Fruit fly (Drosophila melanogaster) whole organism, embryonic: ENCODE measurements around the gene ND-18.

ENCODE experiments used
- Adf1 ChIP-seq: fragments of 200-800 bp; sonication (Bioruptor generic); IDR thresholded peaks from 2 replicates; pipeline ENCODE4 v1.3.6; 2022; ENCODE audit warnings: missing biosample characterization, missing genetic modification characterization
- CG12219 ChIP-seq: fragments of 200-800 bp; sonication (Bioruptor generic); optimal IDR thresholded peaks from 3 replicates; lab custom pipeline; 2018; ENCODE audit warnings: missing biosample characterization, mild to moderate bottlenecking, missing genetic modification characterization
- CG13775 ChIP-seq: fragments of 200-800 bp; sonication (Bioruptor generic); optimal IDR thresholded peaks from 3 replicates; lab custom pipeline; 2017; ENCODE audit warnings: missing biosample characterization, mild to moderate bottlenecking, missing genetic modification characterization
- CG14965 ChIP-seq: fragments of 200-800 bp; sonication (Bioruptor generic); optimal IDR thresholded peaks from 2 replicates; lab custom pipeline; 2016; ENCODE audit warnings: missing biosample characterization, missing genetic modification characterization, borderline replicate concordance
- CG15011 ChIP-seq: fragments of 200-800 bp; sonication (Bioruptor generic); optimal IDR thresholded peaks from 3 replicates; lab custom pipeline; 2018; ENCODE audit warnings: missing biosample characterization, mild to moderate bottlenecking, missing genetic modification characterization
- CG17385 ChIP-seq: fragments of 200-800 bp; sonication (Bioruptor generic); optimal IDR thresholded peaks from 3 replicates; lab custom pipeline; 2018; ENCODE audit warnings: missing biosample characterization, mild to moderate bottlenecking, missing genetic modification characterization
- CG17568 ChIP-seq: fragments of 200-800 bp; sonication (Bioruptor generic); optimal IDR thresholded peaks from 2 replicates; lab custom pipeline; 2018; ENCODE audit warnings: missing biosample characterization, mild to moderate bottlenecking, missing genetic modification characterization, moderate library complexity
- CG17612 ChIP-seq: fragments of 200-800 bp; sonication (Bioruptor generic); IDR thresholded peaks from 2 replicates; pipeline ENCODE4 v1.3.6; 2022; ENCODE audit warnings: missing biosample characterization, missing genetic modification characterization
- CG17802 ChIP-seq: fragments of 200-800 bp; sonication (Bioruptor generic); optimal IDR thresholded peaks from 2 replicates; lab custom pipeline; 2018; ENCODE audit warnings: missing biosample characterization, mild to moderate bottlenecking, missing genetic modification characterization, moderate library complexity
- CG2120 ChIP-seq: fragments of 200-800 bp; sonication (Bioruptor generic); optimal IDR thresholded peaks from 3 replicates; lab custom pipeline; 2016; ENCODE audit warnings: missing biosample characterization, missing genetic modification characterization
- CG2678 ChIP-seq: fragments of 200-800 bp; sonication (Bioruptor generic); optimal IDR thresholded peaks from 3 replicates; lab custom pipeline; 2019; ENCODE audit warnings: missing biosample characterization, mild to moderate bottlenecking, missing genetic modification characterization, moderate library complexity
- CG2712 ChIP-seq: fragments of 200-800 bp; optimal IDR thresholded peaks from 3 replicates; lab custom pipeline; 2019; ENCODE audit warnings: missing biosample characterization, mild to moderate bottlenecking, missing genetic modification characterization, moderate library complexity
- CG30020 ChIP-seq: fragments of 200-800 bp; optimal IDR thresholded peaks from 2 replicates; lab custom pipeline; 2019; ENCODE audit warnings: missing biosample characterization, mild to moderate bottlenecking, missing genetic modification characterization, moderate library complexity
- CG31388 ChIP-seq: fragments of 200-800 bp; sonication (Bioruptor generic); optimal IDR thresholded peaks from 2 replicates; lab custom pipeline; 2016; ENCODE audit warnings: missing biosample characterization, missing genetic modification characterization
- CG34422 ChIP-seq: fragments of 200-800 bp; sonication (Bioruptor generic); IDR thresholded peaks from 3 replicates; pipeline ENCODE4 v1.3.6; 2022; ENCODE audit warnings: missing biosample characterization, missing genetic modification characterization
- CG43689 ChIP-seq: fragments of 200-800 bp; sonication (Bioruptor generic); IDR thresholded peaks from 2 replicates; pipeline ENCODE4 v1.3.6; 2022; ENCODE audit warnings: missing biosample characterization, missing genetic modification characterization
- CG7357 ChIP-seq: fragments of 200-800 bp; sonication (Bioruptor generic); IDR thresholded peaks from 3 replicates; pipeline ENCODE4 v1.3.6; 2022; ENCODE audit warnings: missing biosample characterization, missing genetic modification characterization
- CG8765 ChIP-seq: fragments of 200-800 bp; sonication (Bioruptor generic); IDR thresholded peaks from 2 replicates; pipeline ENCODE4 v1.3.6; 2022; ENCODE audit warnings: missing biosample characterization, missing genetic modification characterization
- CG9797 ChIP-seq: fragments of 200-800 bp; sonication (Bioruptor generic); optimal IDR thresholded peaks from 3 replicates; lab custom pipeline; 2018; ENCODE audit warnings: missing biosample characterization, mild to moderate bottlenecking, missing genetic modification characterization
- HLH54F ChIP-seq: fragments of 200-800 bp; sonication (Bioruptor generic); optimal IDR thresholded peaks from 3 replicates; lab custom pipeline; 2016; ENCODE audit warnings: missing biosample characterization, missing genetic modification characterization
- HmgZ ChIP-seq: fragments of 200-800 bp; sonication (Bioruptor generic); optimal IDR thresholded peaks from 2 replicates; lab custom pipeline; 2018; ENCODE audit warnings: missing biosample characterization, mild to moderate bottlenecking, missing genetic modification characterization
- Med ChIP-seq: fragments of 200-800 bp; sonication (Bioruptor generic); peaks from one replicate; lab custom pipeline; 2016; ENCODE audit warnings: missing biosample characterization, missing genetic modification characterization, mild to moderate bottlenecking, inconsistent platforms, moderate library complexity
- Myb ChIP-seq: fragments of 200-800 bp; sonication (Bioruptor generic); optimal IDR thresholded peaks from 2 replicates; lab custom pipeline; 2016; ENCODE audit warnings: missing biosample characterization, missing genetic modification characterization
- Neu2 ChIP-seq: fragments of 200-800 bp; sonication (Bioruptor generic); optimal IDR thresholded peaks from 3 replicates; lab custom pipeline; 2016; ENCODE audit warnings: missing biosample characterization, missing genetic modification characterization, borderline replicate concordance
- Ptx1 ChIP-seq: fragments of 200-800 bp; sonication (Bioruptor generic); IDR thresholded peaks from 2 replicates; pipeline ENCODE4 v1.3.6; 2022; ENCODE audit warnings: missing biosample characterization, missing genetic modification characterization
- bigmax ChIP-seq: fragments of 200-800 bp; sonication (Bioruptor generic); optimal IDR thresholded peaks from 2 replicates; lab custom pipeline; 2018; ENCODE audit warnings: missing biosample characterization, mild to moderate bottlenecking, missing genetic modification characterization
- btn ChIP-seq: fragments of 200-800 bp; sonication (Bioruptor generic); optimal IDR thresholded peaks from 2 replicates; lab custom pipeline; 2016; ENCODE audit warnings: missing biosample characterization, missing genetic modification characterization
- cg ChIP-seq: fragments of 200-800 bp; sonication (Bioruptor generic); optimal IDR thresholded peaks from 3 replicates; lab custom pipeline; 2019; ENCODE audit warnings: missing biosample characterization, mild to moderate bottlenecking, missing genetic modification characterization, moderate library complexity
- crol ChIP-seq: fragments of 200-800 bp; sonication (Bioruptor generic); IDR thresholded peaks from 2 replicates; pipeline ENCODE4 v1.3.6; 2022; ENCODE audit warnings: missing biosample characterization, missing genetic modification characterization
- dm ChIP-seq: fragments of 200-800 bp; sonication (Bioruptor generic); optimal IDR thresholded peaks from 3 replicates; lab custom pipeline; 2016; ENCODE audit warnings: missing biosample characterization, missing genetic modification characterization
- en ChIP-seq: fragments of 200-800 bp; sonication (Bioruptor generic); optimal IDR thresholded peaks from 2 replicates; lab custom pipeline; 2016; ENCODE audit warnings: missing biosample characterization, missing genetic modification characterization
- gcm2 ChIP-seq: fragments of 200-800 bp; sonication (Bioruptor generic); optimal IDR thresholded peaks from 2 replicates; lab custom pipeline; 2016; ENCODE audit warnings: missing biosample characterization, missing genetic modification characterization
- gfzf ChIP-seq: fragments of 200-800 bp; sonication (Bioruptor generic); optimal IDR thresholded peaks from 2 replicates; lab custom pipeline; 2016; ENCODE audit warnings: missing biosample characterization, mild to moderate bottlenecking, missing genetic modification characterization, moderate library complexity
- grau ChIP-seq: fragments of 200-800 bp; optimal IDR thresholded peaks from 3 replicates; lab custom pipeline; 2019; ENCODE audit warnings: missing biosample characterization, mild to moderate bottlenecking, missing genetic modification characterization, moderate library complexity
- h ChIP-seq: fragments of >200 bp; optimal IDR thresholded peaks from 2 replicates; lab custom pipeline; 2017
- ham ChIP-seq: fragments of 200-800 bp; sonication (Bioruptor generic); IDR thresholded peaks from 2 replicates; pipeline ENCODE4 v1.3.6; 2022; ENCODE audit warnings: missing biosample characterization, missing genetic modification characterization
- hb ChIP-seq: fragments of 200-800 bp; sonication (Bioruptor generic); IDR thresholded peaks from 3 replicates; pipeline ENCODE4 v1.3.6; 2022; ENCODE audit warnings: missing biosample characterization, missing genetic modification characterization; ENCODE audit not compliant: partially characterized antibody
- ind ChIP-seq: fragments of 200-800 bp; sonication (Bioruptor generic); optimal IDR thresholded peaks from 3 replicates; lab custom pipeline; 2016; ENCODE audit warnings: missing biosample characterization, missing genetic modification characterization
- lola ChIP-seq, 3 experiments: fragments of >200 bp in 2 of 3; fragments of 200-800 bp in 1 of 3; sonication (Bioruptor generic) in 1 of 3; optimal IDR thresholded peaks; 2 replicates each; lab custom pipeline; 2017 to 2019; ENCODE audit warnings: missing biosample characterization in 3 of 3, missing genetic modification characterization in 3 of 3, mild to moderate bottlenecking in 1 of 3, moderate library complexity in 1 of 3
- org-1 ChIP-seq: fragments of 200-800 bp; sonication (Bioruptor generic); optimal IDR thresholded peaks from 2 replicates; lab custom pipeline; 2017; ENCODE audit warnings: missing biosample characterization, missing genetic modification characterization
- sob ChIP-seq: fragments of 200-800 bp; sonication (Bioruptor generic); IDR thresholded peaks from 2 replicates; pipeline ENCODE4 v1.3.6; 2022; ENCODE audit warnings: missing biosample characterization, missing genetic modification characterization
- sqz ChIP-seq: fragments of 200-800 bp; sonication (Bioruptor generic); optimal IDR thresholded peaks from 3 replicates; lab custom pipeline; 2018; ENCODE audit warnings: missing biosample characterization, mild to moderate bottlenecking, missing genetic modification characterization
- tio ChIP-seq: fragments of 200-800 bp; sonication (Bioruptor generic); optimal IDR thresholded peaks from 2 replicates; lab custom pipeline; 2017; ENCODE audit warnings: missing biosample characterization, missing genetic modification characterization, inconsistent platforms
- unpg ChIP-seq: fragments of 200-800 bp; sonication (Bioruptor generic); optimal IDR thresholded peaks from 3 replicates; lab custom pipeline; 2018; ENCODE audit warnings: missing biosample characterization, mild to moderate bottlenecking, missing genetic modification characterization, moderate library complexity
- zen ChIP-seq: fragments of 200-800 bp; sonication (Bioruptor generic); optimal IDR thresholded peaks from 3 replicates; lab custom pipeline; 2018; ENCODE audit warnings: missing biosample characterization, mild to moderate bottlenecking, missing genetic modification characterization, moderate library complexity

The ND-18 gene

DNA sequence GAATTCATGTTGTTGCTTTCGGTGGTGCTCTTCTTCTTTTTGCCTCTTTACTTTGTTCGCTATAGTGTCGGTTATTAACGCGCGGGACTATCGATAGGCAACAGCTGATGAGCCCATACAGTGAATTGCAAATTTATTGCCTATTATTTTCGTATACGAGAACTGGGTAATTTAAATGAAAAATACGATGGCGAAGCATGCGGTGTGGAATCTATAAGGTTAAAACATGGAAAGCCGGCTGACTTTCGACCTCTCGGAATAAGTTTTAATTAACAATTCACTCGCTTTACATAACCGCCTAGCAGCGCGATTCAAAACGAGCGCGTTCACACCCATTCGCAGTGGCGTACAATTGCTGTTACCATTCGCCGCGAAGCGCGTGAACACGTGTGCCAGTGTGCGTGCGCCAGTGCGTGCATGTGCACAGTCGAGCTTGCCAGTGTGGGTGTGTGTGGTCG, 12.3 kb upstream of the ND-18 start, which contains the start of the genes Naa15-16 and mRpS14 (continued):
- TF ChIP-seq CG2712 = no peak
- no peak for TF ChIP-seq tio (GFP tag; lab: Kevin White, UChicago)
- no peak for TF ChIP-seq CG2120
- TF ChIP-seq CG9797 (GFP tag; lab: Kevin White, UChicago) = peak; percentile 28
- TF ChIP-seq Adf1 (GFP tag; lab: Robert Waterston, UW) = peak; percentile 28
- no peak for TF ChIP-seq grau (tag; lab: Kevin White, UChicago)
- TF ChIP-seq CG2678 (tag; lab: Kevin White, UChicago) = no peak
- peak; percentile 92 for TF ChIP-seq cg (GFP tag; lab: Kevin White, UChicago)
- TF ChIP-seq CG17568 (GFP tag; lab: Kevin White, UChicago) = no peak
- TF ChIP-seq ham (GFP tag; lab: Robert Waterston, UW) = no peak
- no peak for TF ChIP-seq sob (GFP tag; lab: Robert Waterston, UW)
- no peak for TF ChIP-seq CG13775 (GFP tag; lab: Kevin White, UChicago)
- no peak for TF ChIP-seq ind (GFP tag; lab: Kevin White, UChicago)
- TF ChIP-seq CG7357 (GFP tag; lab: Robert Waterston, UW) = peak; percentile 79
- no peak for TF ChIP-seq CG17802 (tag; lab: Kevin White, UChicago)
- no peak for TF ChIP-seq CG17612 (GFP tag; lab: Robert Waterston, UW)
- peak; percentile 16 for TF ChIP-seq CG30020 (tag; lab: Kevin White, UChicago)
- no peak for TF ChIP-seq CG34422 (GFP tag; lab: Robert Waterston, UW)
- no peak for TF ChIP-seq sqz (GFP tag; lab: Kevin White, UChicago)
- no peak for TF ChIP-seq CG8765
- no peak for TF ChIP-seq CG14965 (GFP tag; lab: Kevin White, UChicago)
- TF ChIP-seq unpg (GFP tag; lab: Kevin White, UChicago) = no peak
- TF ChIP-seq HmgZ = peak; percentile 32
- peak; percentile 28 for TF ChIP-seq Myb
- no peak for TF ChIP-seq Neu2 (GFP tag; lab: Kevin White, UChicago)
- peak; percentile 14 for TF ChIP-seq gfzf (GFP tag; lab: Kevin White, UChicago)
- TF ChIP-seq gcm2 (GFP tag; lab: Kevin White, UChicago) = no peak
- TF ChIP-seq org-1 (GFP tag; lab: Kevin White, UChicago) = no peak
- no peak for TF ChIP-seq Ptx1 (GFP tag; lab: Robert Waterston, UW)
- TF ChIP-seq en (GFP tag; lab: Kevin White, UChicago) = no peak
- no peak for TF ChIP-seq btn
- no peak for TF ChIP-seq CG31388
- peak; percentile 74; the same call in 2 of the 3 replicates for TF ChIP-seq hb
- TF ChIP-seq CG43689 (GFP tag; lab: Robert Waterston, UW) = no peak
- TF ChIP-seq CG12219 (GFP tag; lab: Kevin White, UChicago) = no peak
- no peak for TF ChIP-seq CG15011
- TF ChIP-seq h (lab: Kevin White, UChicago) = no peak
- TF ChIP-seq HLH54F (GFP tag; lab: Kevin White, UChicago) = no peak
- TF ChIP-seq, all 482 proteins: peak for 69

DNA sequence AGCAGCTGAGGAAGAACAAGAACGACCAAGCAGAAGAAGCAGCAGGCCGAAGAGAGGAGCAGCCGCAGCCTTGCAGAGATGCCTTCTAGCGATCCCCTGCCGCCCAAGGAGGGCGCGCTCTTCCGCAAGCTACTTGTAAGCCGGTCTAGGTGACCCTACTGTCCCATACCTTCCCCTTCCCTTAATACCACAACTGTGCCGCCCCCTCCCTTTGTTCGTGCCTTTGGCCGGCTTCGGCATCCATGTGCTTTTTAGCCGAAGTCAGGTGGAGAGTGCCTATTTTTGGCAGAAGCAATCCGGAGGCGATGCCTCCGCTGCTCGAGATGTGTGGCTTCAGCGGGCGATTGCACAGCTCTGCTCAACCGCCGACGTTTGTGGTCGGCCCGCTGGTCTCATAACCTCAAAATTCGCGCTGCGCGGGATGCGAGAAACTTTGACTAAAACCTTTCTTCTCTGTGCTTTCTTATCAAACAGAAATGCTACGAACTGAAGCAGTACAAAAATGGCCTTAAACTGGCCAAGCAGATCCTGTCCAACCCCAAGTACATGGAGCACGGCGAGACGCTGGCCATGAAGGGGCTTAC, 11.6 kb upstream of the ND-18 start:
- TF ChIP-seq lola (GFP tag; optimal IDR thresholded peaks at IDR 0.05; lab: Kevin White, UChicago) (no peak), CG34422 (GFP tag; lab: Robert Waterston, UW) (peak; percentile 58; the same call in 2 of the 3 replicates), zen (tag; lab: Kevin White, UChicago) (no peak), crol (GFP tag; lab: Robert Waterston, UW) (peak; percentile 86), Med (peak; percentile 27), dm (GFP tag; lab: Kevin White, UChicago) (peak; percentile 34), CG17385 (peak; percentile 78), bigmax (GFP tag; lab: Kevin White, UChicago) (peak; percentile 93)
- TF ChIP-seq, all 482 proteins: peak for 6
